Worm (Caenorhabditis elegans) whole organism, young adult: ENCODE data around the gene arcp-1.
A peak's percentile ranks its signal among the peaks of the same experiment; 100 is the strongest.

Source experiments
- B0019.2 ChIP-seq: fragments of 200-800 bp; sonication (Bioruptor generic); conservative IDR thresholded peaks from 2 replicates; pipeline ENCODE4 v1.3.6; 2022; ENCODE audit warnings: missing genetic modification reagents, missing genetic modification characterization, missing compliant biosample characterization
- C17E4.6 ChIP-seq: fragments of 200-800 bp; sonication (Bioruptor generic); IDR thresholded peaks from 2 replicates; pipeline ENCODE4 v1.3.6; 2022; ENCODE audit warnings: missing genetic modification reagents, missing genetic modification characterization, missing compliant biosample characterization
- D2030.7 ChIP-seq: fragments of 200-800 bp; sonication (Bioruptor generic); IDR thresholded peaks from 2 replicates; pipeline ENCODE4 v1.3.6; 2022; ENCODE audit warnings: missing genetic modification reagents, missing genetic modification characterization, missing compliant biosample characterization
- F33H1.4 ChIP-seq: fragments of 200-800 bp; sonication (Bioruptor generic); IDR thresholded peaks from 2 replicates; pipeline ENCODE4 v1.3.6; 2022; ENCODE audit warnings: missing genetic modification reagents, missing genetic modification characterization, missing compliant biosample characterization
- akir-1 ChIP-seq: fragments of 200-800 bp; sonication (Bioruptor generic); optimal IDR thresholded peaks from 2 replicates; lab custom pipeline; 2018; ENCODE audit warnings: mild to moderate bottlenecking, missing genetic modification characterization, moderate library complexity, missing compliant biosample characterization
- ama-1 ChIP-seq, 3 experiments: fragments of 150-350 bp in 1 of 3; sonication (generic microtip) in 2 of 3; optimal IDR thresholded peaks; 2 replicates each; lab custom pipeline; 2014 to 2018; ENCODE audit warnings: missing biosample characterization in 2 of 3, missing genetic modification characterization in 2 of 3, missing genetic modification reagents in 2 of 3
- attf-5 ChIP-seq: fragments of 200-800 bp; sonication (Bioruptor generic); optimal IDR thresholded peaks from 2 replicates; lab custom pipeline; 2018; ENCODE audit warnings: mild to moderate bottlenecking, missing genetic modification characterization, missing compliant biosample characterization
- bed-1 ChIP-seq: fragments of 200-800 bp; sonication (Bioruptor generic); IDR thresholded peaks from 2 replicates; pipeline ENCODE4 v1.3.6; 2022; ENCODE audit warnings: missing genetic modification reagents, missing genetic modification characterization, missing compliant biosample characterization
- cebp-1 ChIP-seq, 2 experiments: fragments of 200-800 bp in 1 of 2; sonication (Bioruptor generic) in 1 of 2; sonication (generic microtip) in 1 of 2; IDR thresholded peaks in 1 of 2; optimal IDR thresholded peaks in 1 of 2; 2 replicates each; pipeline versions ENCODE4 v1.3.6 to Lab custom; 2017 to 2022; ENCODE audit warnings: missing compliant biosample characterization in 2 of 2, missing genetic modification characterization in 2 of 2, mild to moderate bottlenecking in 1 of 2, missing genetic modification reagents in 1 of 2, moderate library complexity in 1 of 2
- gei-17 ChIP-seq: fragments of 200-800 bp; sonication (Bioruptor generic); optimal IDR thresholded peaks from 2 replicates; lab custom pipeline; 2018; ENCODE audit warnings: mild to moderate bottlenecking, missing genetic modification characterization, missing compliant biosample characterization
- hmg-1.2 ChIP-seq: fragments of 200-800 bp; sonication (Bioruptor generic); IDR thresholded peaks from 2 replicates; pipeline ENCODE4 v1.3.6; 2022; ENCODE audit warnings: missing genetic modification reagents, missing genetic modification characterization, missing compliant biosample characterization
- let-607 ChIP-seq, 2 experiments: fragments of 200-800 bp in 1 of 2; sonication (Bioruptor generic) in 1 of 2; sonication (generic microtip) in 1 of 2; optimal IDR thresholded peaks; 2 replicates each; lab custom pipeline; 2016 to 2018; ENCODE audit warnings: mild to moderate bottlenecking in 2 of 2, missing compliant biosample characterization in 2 of 2, missing genetic modification characterization in 2 of 2, moderate library complexity in 2 of 2, missing genotype in 1 of 2
- lin-35 ChIP-seq, 3 experiments: fragments of 150-350 bp in 2 of 3; sonication (generic microtip) in 1 of 3; optimal IDR thresholded peaks; 2 replicates each; lab custom pipeline; 2014 to 2018; ENCODE audit warnings: missing biosample characterization in 3 of 3, missing genetic modification characterization in 3 of 3, missing genetic modification reagents in 3 of 3
- lin-40 ChIP-seq: sonication (generic microtip); optimal IDR thresholded peaks from 2 replicates; lab custom pipeline; 2016; ENCODE audit warnings: missing genetic modification characterization, mild to moderate bottlenecking, missing compliant biosample characterization, missing genotype, missing genetic modification reagents
- mcd-1 ChIP-seq: fragments of 200-800 bp; sonication (Bioruptor generic); IDR thresholded peaks from 2 replicates; pipeline ENCODE4 v1.3.6; 2022; ENCODE audit warnings: missing genetic modification reagents, missing genetic modification characterization, missing compliant biosample characterization
- nhr-80 ChIP-seq: sonication (generic microtip); optimal IDR thresholded peaks from 2 replicates; lab custom pipeline; 2016; ENCODE audit warnings: missing genetic modification characterization, missing compliant biosample characterization
- rcor-1 ChIP-seq: fragments of 200-800 bp; sonication (Bioruptor generic); IDR thresholded peaks from 2 replicates; pipeline ENCODE4 v1.3.6; 2022; ENCODE audit warnings: missing genetic modification reagents, missing genetic modification characterization, missing compliant biosample characterization
- sdz-38 ChIP-seq: sonication (generic microtip); optimal IDR thresholded peaks from 2 replicates; lab custom pipeline; 2016; ENCODE audit warnings: missing genotype, missing genetic modification characterization, missing compliant biosample characterization
- snpc-1.1 ChIP-seq: sonication (generic microtip); optimal IDR thresholded peaks from 2 replicates; lab custom pipeline; 2017; ENCODE audit warnings: missing genetic modification characterization, mild to moderate bottlenecking, missing compliant biosample characterization, antibody characterized with exemption, moderate library complexity, missing genotype, missing genetic modification reagents; ENCODE audit not compliant: insufficient read depth
- snpc-3.4 ChIP-seq: sonication (generic microtip); optimal IDR thresholded peaks from 2 replicates; lab custom pipeline; 2017; ENCODE audit warnings: missing genetic modification characterization, mild to moderate bottlenecking, missing compliant biosample characterization, antibody characterized with exemption, moderate library complexity, missing genotype, missing genetic modification reagents
- snpc-4 ChIP-seq, 5 experiments: fragments of 150-350 bp in 1 of 5; sonication (generic microtip) in 4 of 5; optimal IDR thresholded peaks; 2 replicates each; lab custom pipeline; 2014 to 2018; ENCODE audit warnings: missing genetic modification characterization in 5 of 5, missing biosample characterization in 3 of 5, antibody characterized with exemption in 2 of 5, mild to moderate bottlenecking in 2 of 5, missing compliant biosample characterization in 2 of 5, missing genotype in 2 of 5, moderate library complexity in 2 of 5, missing genetic modification reagents in 1 of 5
- tbx-9 ChIP-seq: sonication (generic microtip); optimal IDR thresholded peaks from 2 replicates; lab custom pipeline; 2016; ENCODE audit warnings: borderline replicate concordance, missing genetic modification characterization, inconsistent platforms, missing compliant biosample characterization
- ztf-22 ChIP-seq: fragments of 200-800 bp; sonication (Bioruptor generic); optimal IDR thresholded peaks from 2 replicates; lab custom pipeline; 2018; ENCODE audit warnings: mild to moderate bottlenecking, missing genetic modification characterization, moderate library complexity, missing compliant biosample characterization
- ztf-6 ChIP-seq: fragments of 200-800 bp; sonication (Bioruptor generic); IDR thresholded peaks from 2 replicates; pipeline ENCODE4 v1.3.6; 2022; ENCODE audit warnings: missing genetic modification reagents, missing genetic modification characterization, missing compliant biosample characterization

arcp-1 gene

DNA sequence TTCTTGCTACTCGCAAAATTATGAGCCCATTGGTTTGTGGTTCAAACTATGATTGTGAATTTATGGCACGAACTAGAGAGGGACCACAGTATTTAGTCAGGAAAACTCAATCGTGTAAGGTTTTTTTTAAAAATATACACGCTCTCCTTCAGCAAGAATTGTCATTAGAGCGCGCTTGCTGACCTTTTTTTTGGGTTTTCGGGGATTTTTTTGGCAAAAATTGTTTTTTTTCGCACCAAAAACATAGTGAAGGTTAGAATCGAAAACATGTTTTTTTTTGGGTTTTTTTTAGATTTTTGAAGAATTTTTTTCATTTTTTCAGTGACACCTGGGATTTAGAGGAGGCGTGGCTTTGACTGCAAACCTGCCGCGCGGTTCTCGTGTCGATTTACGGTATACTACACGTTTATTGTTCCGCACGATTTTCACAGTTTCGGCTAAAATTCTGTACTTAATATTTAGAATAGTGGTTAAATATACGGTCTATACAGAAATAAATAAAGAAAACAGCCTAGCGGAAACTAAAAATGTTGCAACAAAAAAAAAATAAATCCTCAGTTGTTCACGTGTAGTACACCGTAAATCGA lies 43.0 kb downstream of the arcp-1 start:
- TF ChIP-seq akir-1 (no peak), mcd-1 (GFP tag; lab: Robert Waterston, UW) (peak; percentile 51; the same call in 1 of the 2 replicates)
- TF ChIP-seq, all 124 proteins: peak for 1

DNA sequence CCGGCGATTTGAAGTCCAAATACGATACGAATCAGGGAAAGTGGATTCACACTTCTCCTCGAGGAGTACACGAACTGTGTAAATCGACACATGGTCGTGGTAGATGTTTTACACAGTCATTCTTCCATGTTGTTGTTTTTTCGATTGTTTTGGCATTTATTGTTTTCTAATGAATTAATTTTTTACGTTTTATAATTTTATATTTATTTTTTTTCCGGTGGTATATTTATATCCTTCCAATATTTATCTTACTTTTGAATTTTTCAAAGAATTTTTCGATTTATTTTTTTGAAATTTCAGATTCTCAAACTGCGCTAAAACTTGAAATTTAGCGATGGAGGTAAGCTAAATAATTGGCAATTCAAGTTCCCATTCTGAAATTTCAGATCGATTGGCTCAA lies 46.0 kb downstream of the arcp-1 start, which contains the start of gene nrde-1:
nrde-1 (plus strand) TSS at position 301 of the 400 bp plus-strand sequence.
- TF ChIP-seq gei-17 (GFP tag; lab: Kevin White, UChicago): no peak

DNA sequence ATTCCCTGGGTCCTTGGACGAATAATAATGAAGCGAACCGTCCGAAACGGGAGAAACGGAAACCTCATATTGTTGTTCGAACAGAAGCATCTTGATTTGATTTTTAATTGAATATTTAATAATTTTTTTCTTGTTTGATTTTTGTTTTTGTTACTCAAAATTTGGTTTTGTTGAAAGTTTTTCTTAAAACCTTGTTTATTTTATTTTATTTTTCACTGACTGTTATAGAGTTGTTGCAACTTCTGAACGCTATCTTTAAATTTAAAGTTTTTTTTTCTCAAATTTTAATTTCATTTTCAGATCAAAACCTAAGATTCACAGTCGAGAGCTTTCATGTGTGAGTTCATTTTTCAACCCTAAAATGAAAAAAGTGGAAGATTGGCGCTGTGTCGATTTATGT lies 50.2 kb downstream of the arcp-1 start, which contains the start of gene alkb-8:
alkb-8 (plus strand) TSS at position 301 of the 400 bp plus-strand sequence.
- TF ChIP-seq let-607 (tag; optimal IDR thresholded peaks at IDR 0.05; lab: Kevin White, UChicago): no peak
- 0 out of 2 replicates have a peak, but pooled peaks have one; percentile 13 for TF ChIP-seq D2030.7 (GFP tag; lab: Robert Waterston, UW)
- TF ChIP-seq, all 124 proteins: peak for 1

DNA sequence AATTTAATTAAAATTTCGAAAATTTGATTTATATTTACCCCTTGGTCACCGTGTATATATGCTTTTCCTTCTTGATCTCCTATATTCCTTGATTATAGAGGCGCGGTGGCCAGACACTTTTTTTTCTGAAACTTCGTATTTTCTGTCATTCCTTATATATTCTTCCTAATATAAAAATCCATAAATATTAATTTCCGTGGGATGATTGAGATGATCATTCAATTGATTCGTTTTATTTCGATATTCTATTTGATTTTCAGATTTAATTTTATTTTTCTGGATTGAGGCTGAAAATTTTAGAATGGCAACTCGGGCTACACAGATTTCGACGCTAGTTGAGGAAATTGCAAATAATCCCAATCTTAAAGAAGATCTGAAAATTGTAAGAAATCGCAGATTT lies 52.6 kb downstream of the arcp-1 start, which contains the start of gene dph-1:
dph-1 (plus strand) TSS at position 301 of the 400 bp plus-strand sequence.
- TF ChIP-seq C17E4.6 (GFP tag; lab: Robert Waterston, UW) (no peak), D2030.7 (GFP tag; lab: Robert Waterston, UW) (no peak), snpc-1.1 (tag; lab: Kevin White, UChicago) (no peak)

DNA sequence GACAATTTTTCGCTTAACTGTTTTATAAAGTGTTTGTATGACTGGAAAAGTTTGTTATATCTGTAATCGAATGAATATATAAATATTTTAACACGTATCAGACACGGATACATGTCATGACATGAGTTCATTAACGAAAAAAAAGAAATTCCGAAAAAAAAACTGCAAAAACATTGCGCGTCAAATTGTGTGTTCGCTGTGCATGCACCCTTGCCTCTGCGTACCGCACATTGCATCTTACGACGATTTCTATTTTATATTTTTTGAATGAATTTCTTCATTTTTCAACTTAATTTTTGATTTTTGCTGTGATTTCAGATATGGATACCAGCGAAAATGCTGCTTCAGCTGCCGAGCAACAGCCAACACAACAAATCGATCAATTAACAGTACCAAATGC lies 54.2 kb downstream of the arcp-1 start, which contains the start of gene wdr-5.1:
wdr-5.1 (plus strand) TSS at position 319 of the 400 bp plus-strand sequence.
- TF ChIP-seq F33H1.4 (GFP tag; lab: Robert Waterston, UW) (peak; percentile 15; the same call in 1 of the 2 replicates), cebp-1 (GFP tag; IDR thresholded peaks at IDR 0.05; lab: Robert Waterston, UW) (no peak), cebp-1 (tag; optimal IDR thresholded peaks at IDR 0.05; lab: Kevin White, UChicago) (peak; percentile 50), ama-1 (optimal IDR thresholded peaks at IDR 0.05; lab: Kevin White, UChicago) (peak; percentile 45), ama-1 (GFP tag; optimal IDR thresholded peaks at IDR 0.05; lab: Kevin White, UChicago) (no peak), snpc-3.4 (tag; lab: Kevin White, UChicago) (peak; percentile 26), let-607 (tag; optimal IDR thresholded peaks at IDR 0.05; lab: Kevin White, UChicago) (peak in 1 of 2 experiments; percentile 7), nhr-80 (tag; lab: Kevin White, UChicago) (no peak)

DNA sequence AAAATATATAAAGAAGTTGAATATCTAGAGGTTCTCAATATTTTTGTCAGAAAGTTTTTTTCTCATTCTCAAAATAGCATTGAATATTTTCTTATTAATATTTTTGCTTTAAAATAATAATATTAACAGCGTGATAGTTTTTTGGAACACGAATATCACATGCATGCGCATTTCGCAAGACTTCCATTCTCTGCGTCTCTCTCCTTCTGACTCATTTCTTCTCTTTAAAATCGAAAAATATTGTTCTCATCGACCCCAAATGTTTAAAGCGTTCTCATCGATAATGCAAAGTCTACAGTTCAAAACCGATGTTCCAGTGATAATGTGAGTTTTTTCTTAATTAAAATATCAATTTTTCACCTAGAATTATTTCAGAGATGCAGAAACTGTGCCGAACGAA lies 55.8 kb downstream of the arcp-1 start, which contains the start of gene C14B1.3:
C14B1.3 (plus strand) TSS at position 168 of the 400 bp plus-strand sequence.
- TF ChIP-seq hmg-1.2 (GFP tag; lab: Robert Waterston, UW) (peak; percentile 28; the same call in 1 of the 2 replicates), bed-1 (GFP tag; lab: Robert Waterston, UW) (no peak), ama-1 (optimal IDR thresholded peaks at IDR 0.05; lab: Kevin White, UChicago) (peak; percentile 39), ama-1 (GFP tag; optimal IDR thresholded peaks at IDR 0.05; lab: Kevin White, UChicago) (no peak), tbx-9 (tag; lab: Kevin White, UChicago) (no peak), sdz-38 (tag; lab: Kevin White, UChicago) (no peak), ztf-6 (GFP tag; lab: Robert Waterston, UW) (no peak), lin-35 (GFP tag; optimal IDR thresholded peaks at IDR 0.05; lab: Kevin White, UChicago) (peak in 1 of 3 experiments; percentile 13), nhr-80 (tag; lab: Kevin White, UChicago) (peak; percentile 23), let-607 (tag; optimal IDR thresholded peaks at IDR 0.05; lab: Kevin White, UChicago) (peak in 1 of 2 experiments; percentile 75), lin-40 (tag; lab: Kevin White, UChicago) (peak; percentile 12), snpc-4 (GFP tag; optimal IDR thresholded peaks at IDR 0.05; lab: Kevin White, UChicago) (no peak), snpc-4 (tag; optimal IDR thresholded peaks at IDR 0.05; lab: Kevin White, UChicago) (peak in 2 of 4 experiments; percentile 22 to 34), rcor-1 (GFP tag; lab: Robert Waterston, UW) (no peak), B0019.2 (GFP tag; lab: Robert Waterston, UW) (no peak), ztf-22 (GFP tag; lab: Kevin White, UChicago) (no peak), attf-5 (GFP tag; lab: Kevin White, UChicago) (peak; percentile 80), cebp-1 (GFP tag; IDR thresholded peaks at IDR 0.05; lab: Robert Waterston, UW) (peak; percentile 98), cebp-1 (tag; optimal IDR thresholded peaks at IDR 0.05; lab: Kevin White, UChicago) (peak; percentile 99)
